In genomic region chr3R:14284422-14284760, dm6 we compare ENCODE assay signal across 1 fruit fly cellular context.
TF ChIP-seq lines count a peak whose summit lies in the region.

No protein-coding gene starts in this region.

TF ChIP-seq in whole organism, embryonic, 481 proteins besides CTCF, POLR2A, EP300 and RAD21 (continued from another document):
- TF ChIP-seq CG12942 (GFP tag; optimal IDR thresholded peaks at IDR 0.05; lab: Kevin White, UChicago), result no peak
- TF ChIP-seq CG10366 (GFP tag; IDR thresholded peaks at IDR 0.05; lab: Robert Waterston, UW), result no peak
- no peak for TF ChIP-seq p53 (GFP tag; optimal IDR thresholded peaks at IDR 0.05; lab: Kevin White, UChicago)
- TF ChIP-seq pho (GFP tag; optimal IDR thresholded peaks at IDR 0.05; lab: Kevin White, UChicago), result peak; percentile 34
- TF ChIP-seq GATAe (GFP tag; conservative IDR thresholded peaks at IDR 0.05; lab: Robert Waterston, UW), result no peak
- TF ChIP-seq CG18476 (GFP tag; optimal IDR thresholded peaks at IDR 0.05; lab: Kevin White, UChicago), result no peak
- TF ChIP-seq Jarid2 (GFP tag; optimal IDR thresholded peaks at IDR 0.05; lab: Kevin White, UChicago), result no peak
- TF ChIP-seq sens (GFP tag; lab: Kevin White, UChicago), result peak; percentile 79
- TF ChIP-seq CG12236 (GFP tag; optimal IDR thresholded peaks at IDR 0.05; lab: Kevin White, UChicago), result no peak
- TF ChIP-seq slp2 (GFP tag; optimal IDR thresholded peaks at IDR 0.05; lab: Kevin White, UChicago), result peak; percentile 2
- no peak for TF ChIP-seq CG30431 (GFP tag; optimal IDR thresholded peaks at IDR 0.05; lab: Kevin White, UChicago)
- no peak for TF ChIP-seq CG12219 (GFP tag; optimal IDR thresholded peaks at IDR 0.05; lab: Kevin White, UChicago)
- TF ChIP-seq CG4707 (GFP tag; optimal IDR thresholded peaks at IDR 0.05; lab: Kevin White, UChicago), result peak; percentile 15
- no peak for TF ChIP-seq zfh2 (GFP tag; optimal IDR thresholded peaks at IDR 0.05; lab: Kevin White, UChicago)
- TF ChIP-seq cas (GFP tag; IDR thresholded peaks at IDR 0.05; lab: Robert Waterston, UW), result no peak
- TF ChIP-seq Deaf1 (tag; optimal IDR thresholded peaks at IDR 0.05; lab: Kevin White, UChicago), result no peak
- TF ChIP-seq Oaz (GFP tag; IDR thresholded peaks at IDR 0.05; lab: Robert Waterston, UW), result no peak
- TF ChIP-seq B-H1 (GFP tag; IDR thresholded peaks at IDR 0.05; lab: Robert Waterston, UW), result no peak
- no peak for TF ChIP-seq Tbp (GFP tag; optimal IDR thresholded peaks at IDR 0.05; lab: Kevin White, UChicago)
- peak; percentile 47 for TF ChIP-seq lab (GFP tag; optimal IDR thresholded peaks at IDR 0.05; lab: Kevin White, UChicago)
- TF ChIP-seq CG15601 (tag; optimal IDR thresholded peaks at IDR 0.05; lab: Kevin White, UChicago), result no peak
- peak; percentile 77 for TF ChIP-seq fd64A (GFP tag; optimal IDR thresholded peaks at IDR 0.05; lab: Kevin White, UChicago)
- no peak for TF ChIP-seq dysf (GFP tag; IDR thresholded peaks at IDR 0.05; lab: Robert Waterston, UW)
- no peak for TF ChIP-seq CG14965 (GFP tag; optimal IDR thresholded peaks at IDR 0.05; lab: Kevin White, UChicago; ENCODE audit: borderline replicate concordance)
- peak; percentile 6 for TF ChIP-seq CG7271 (tag; optimal IDR thresholded peaks at IDR 0.05; lab: Kevin White, UChicago)
- no peak for TF ChIP-seq lov (optimal IDR thresholded peaks at IDR 0.05; lab: Kevin White, UChicago)
- TF ChIP-seq lov (GFP tag; IDR thresholded peaks at IDR 0.05; lab: Robert Waterston, UW), result no peak
- peak; percentile 92 for TF ChIP-seq grau (tag; optimal IDR thresholded peaks at IDR 0.05; lab: Kevin White, UChicago)
- TF ChIP-seq CG17568 (GFP tag; optimal IDR thresholded peaks at IDR 0.05; lab: Kevin White, UChicago), result peak; percentile 6
- no peak for TF ChIP-seq CG18011 (GFP tag; optimal IDR thresholded peaks at IDR 0.05; lab: Kevin White, UChicago)
- TF ChIP-seq MBD-R2 (GFP tag; IDR thresholded peaks at IDR 0.05; lab: Robert Waterston, UW), result no peak
- no peak for TF ChIP-seq CG12104 (GFP tag; optimal IDR thresholded peaks at IDR 0.05; lab: Kevin White, UChicago)
- no peak for TF ChIP-seq cato (GFP tag; optimal IDR thresholded peaks at IDR 0.05; lab: Kevin White, UChicago; ENCODE audit: borderline replicate concordance)
- TF ChIP-seq Usf (GFP tag; optimal IDR thresholded peaks at IDR 0.05; lab: Kevin White, UChicago), result no peak
- peak; percentile 40 for TF ChIP-seq CG13424 (tag; optimal IDR thresholded peaks at IDR 0.05; lab: Kevin White, UChicago)
- TF ChIP-seq mld (GFP tag; IDR thresholded peaks at IDR 0.05; lab: Robert Waterston, UW; ENCODE audit: partially characterized antibody), result no peak
- no peak for TF ChIP-seq CG11093 (GFP tag; IDR thresholded peaks at IDR 0.05; lab: Robert Waterston, UW)
- no peak for TF ChIP-seq Abd-B (GFP tag; optimal IDR thresholded peaks at IDR 0.05; lab: Kevin White, UChicago)
- TF ChIP-seq CG8089 (GFP tag; optimal IDR thresholded peaks at IDR 0.05; lab: Kevin White, UChicago), result no peak
- peak; percentile 13 for TF ChIP-seq CG15514 (GFP tag; optimal IDR thresholded peaks at IDR 0.05; lab: Kevin White, UChicago)
- no peak for TF ChIP-seq tap (tag; optimal IDR thresholded peaks at IDR 0.05; lab: Kevin White, UChicago)
- TF ChIP-seq gem (tag; optimal IDR thresholded peaks at IDR 0.05; lab: Kevin White, UChicago), result peak; percentile 51
- TF ChIP-seq bsh (GFP tag; optimal IDR thresholded peaks at IDR 0.05; lab: Kevin White, UChicago), result peak in 1 of 2 experiments; percentile 23
- no peak for TF ChIP-seq Mad (GFP tag; optimal IDR thresholded peaks at IDR 0.05; lab: Kevin White, UChicago)
